Worm (Caenorhabditis elegans) whole organism, L4 larva: Measurements from ENCODE around the gene F49H12.2.

Experiments
- F26F4.8 ChIP-seq: fragments of 200-800 bp; sonication (Bioruptor generic); conservative IDR thresholded peaks from 2 replicates; pipeline ENCODE4 v1.3.6; 2022; ENCODE audit warnings: missing genetic modification characterization, missing compliant biosample characterization
- T20F7.1 ChIP-seq: fragments of 200-800 bp; sonication (Bioruptor generic); optimal IDR thresholded peaks from 2 replicates; lab custom pipeline; 2018; ENCODE audit warnings: mild to moderate bottlenecking, missing genetic modification characterization, missing compliant biosample characterization
- T26A8.4 ChIP-seq: fragments of 200-800 bp; sonication (Bioruptor generic); IDR thresholded peaks from 2 replicates; pipeline ENCODE4 v1.3.6; 2022; ENCODE audit warnings: missing genetic modification characterization, missing compliant biosample characterization
- Y48G9A.11 ChIP-seq: fragments of 200-800 bp; sonication (Bioruptor generic); IDR thresholded peaks from 2 replicates; pipeline ENCODE4 v1.3.6; 2022; ENCODE audit warnings: missing genetic modification reagents, missing genetic modification characterization, missing compliant biosample characterization
- Y5F2A.4 ChIP-seq: fragments of 200-800 bp; sonication (Bioruptor generic); optimal IDR thresholded peaks from 2 replicates; lab custom pipeline; 2018; ENCODE audit warnings: mild to moderate bottlenecking, missing genetic modification characterization, missing compliant biosample characterization
- aha-1 ChIP-seq: fragments of 150-350 bp; peaks from one replicate; lab custom pipeline; 2014; ENCODE audit warnings: missing biosample characterization, missing genetic modification characterization
- arid-1 ChIP-seq: fragments of 200-800 bp; sonication (Bioruptor generic); conservative IDR thresholded peaks from 2 replicates; pipeline ENCODE4 v1.3.6; 2022; ENCODE audit warnings: missing genetic modification reagents, missing genetic modification characterization, missing compliant biosample characterization
- daf-12 ChIP-seq: fragments of 150-350 bp; optimal IDR thresholded peaks from 2 replicates; lab custom pipeline; 2014; ENCODE audit warnings: missing biosample characterization, missing genetic modification reagents, missing genetic modification characterization
- daf-8 ChIP-seq: fragments of 200-800 bp; sonication (Bioruptor generic); IDR thresholded peaks from 2 replicates; pipeline ENCODE4 v1.3.6; 2022; ENCODE audit warnings: missing genetic modification characterization, missing compliant biosample characterization
- egl-27 ChIP-seq: sonication (generic microtip); optimal IDR thresholded peaks from 3 replicates; lab custom pipeline; 2017; ENCODE audit warnings: missing biosample characterization, missing genetic modification reagents, missing genetic modification characterization
- gei-8 ChIP-seq: fragments of 200-800 bp; sonication (Bioruptor generic); optimal IDR thresholded peaks from 2 replicates; lab custom pipeline; 2018; ENCODE audit warnings: mild to moderate bottlenecking, missing genetic modification characterization, missing compliant biosample characterization
- hlh-11 ChIP-seq: fragments of 200-800 bp; sonication (Bioruptor generic); optimal IDR thresholded peaks from 2 replicates; lab custom pipeline; 2018; ENCODE audit warnings: mild to moderate bottlenecking, missing genetic modification characterization, missing compliant biosample characterization
- hlh-30 ChIP-seq: sonication (generic microtip); optimal IDR thresholded peaks from 2 replicates; lab custom pipeline; 2017; ENCODE audit warnings: antibody characterized with exemption, mild to moderate bottlenecking, missing genetic modification characterization, missing compliant biosample characterization; ENCODE audit not compliant: insufficient read depth
- hmg-1.1 ChIP-seq: fragments of 200-800 bp; sonication (Bioruptor generic); IDR thresholded peaks from 2 replicates; pipeline ENCODE4 v1.3.6; 2022; ENCODE audit warnings: missing genetic modification reagents, missing genetic modification characterization, missing compliant biosample characterization
- lin-1 ChIP-seq: fragments of 200-800 bp; sonication (Bioruptor generic); IDR thresholded peaks from 2 replicates; pipeline ENCODE4 v1.3.6; 2022; ENCODE audit warnings: missing genetic modification reagents, missing genetic modification characterization, missing compliant biosample characterization
- lin-13 ChIP-seq: fragments of 150-350 bp; optimal IDR thresholded peaks from 2 replicates; lab custom pipeline; 2014; ENCODE audit warnings: missing biosample characterization, missing genetic modification reagents, missing genetic modification characterization
- madf-5 ChIP-seq, 2 experiments: fragments of 200-800 bp; sonication (Bioruptor generic); IDR thresholded peaks; 2 replicates each; pipeline ENCODE4 v1.3.6; 2022; ENCODE audit warnings: missing compliant biosample characterization in 2 of 2, missing genetic modification characterization in 2 of 2
- mdl-1 ChIP-seq, 2 experiments: fragments of 150-350 bp in 1 of 2; sonication (generic microtip) in 1 of 2; optimal IDR thresholded peaks; 2 replicates each; lab custom pipeline; 2014 to 2017; ENCODE audit warnings: missing biosample characterization in 2 of 2, missing genetic modification characterization in 2 of 2
- mes-2 ChIP-seq: sonication (generic microtip); optimal IDR thresholded peaks from 2 replicates; lab custom pipeline; 2016; ENCODE audit warnings: missing genotype, mild to moderate bottlenecking, missing genetic modification characterization, missing compliant biosample characterization; ENCODE audit not compliant: poor library complexity, severe bottlenecking
- mxl-2 ChIP-seq: fragments of 200-800 bp; sonication (Bioruptor generic); conservative IDR thresholded peaks from 2 replicates; pipeline ENCODE4 v1.3.6; 2022; ENCODE audit warnings: missing genetic modification reagents, missing genetic modification characterization, missing compliant biosample characterization
- mxl-3 ChIP-seq: fragments of 200-800 bp; sonication (Bioruptor generic); optimal IDR thresholded peaks from 2 replicates; lab custom pipeline; 2018; ENCODE audit warnings: mild to moderate bottlenecking, missing genetic modification characterization, missing compliant biosample characterization
- nhr-102 ChIP-seq: sonication (generic microtip); optimal IDR thresholded peaks from 2 replicates; lab custom pipeline; 2016; ENCODE audit warnings: mild to moderate bottlenecking, missing genetic modification characterization, moderate library complexity, missing compliant biosample characterization
- nhr-11 ChIP-seq: fragments of 150-350 bp; optimal IDR thresholded peaks from 2 replicates; lab custom pipeline; 2014; ENCODE audit warnings: missing biosample characterization, missing genetic modification characterization
- nhr-28 ChIP-seq: fragments of 150-350 bp; optimal IDR thresholded peaks from 2 replicates; lab custom pipeline; 2014; ENCODE audit warnings: missing biosample characterization, missing genetic modification characterization
- nhr-48 ChIP-seq: sonication (generic microtip); optimal IDR thresholded peaks from 2 replicates; lab custom pipeline; 2016; ENCODE audit warnings: mild to moderate bottlenecking, missing genetic modification characterization, missing compliant biosample characterization
- nhr-77 ChIP-seq: fragments of 150-350 bp; optimal IDR thresholded peaks from 2 replicates; lab custom pipeline; 2014; ENCODE audit warnings: missing biosample characterization, missing genetic modification characterization
- rbr-2 ChIP-seq: sonication (generic microtip); optimal IDR thresholded peaks from 2 replicates; lab custom pipeline; 2016; ENCODE audit warnings: missing genotype, missing genetic modification characterization, missing compliant biosample characterization
- saeg-2 ChIP-seq: fragments of 200-800 bp; sonication (Bioruptor generic); IDR thresholded peaks from 2 replicates; pipeline ENCODE4 v1.3.6; 2022; ENCODE audit warnings: missing genetic modification reagents, missing genetic modification characterization, missing compliant biosample characterization
- spr-1 ChIP-seq: sonication (generic microtip); optimal IDR thresholded peaks from 2 replicates; lab custom pipeline; 2016; ENCODE audit warnings: mild to moderate bottlenecking, missing genetic modification characterization, missing compliant biosample characterization
- spr-3 ChIP-seq: fragments of 200-800 bp; sonication (Bioruptor generic); optimal IDR thresholded peaks from 2 replicates; lab custom pipeline; 2018; ENCODE audit warnings: mild to moderate bottlenecking, missing genetic modification characterization, missing compliant biosample characterization
- unc-62 ChIP-seq, 3 experiments: fragments of 150-350 bp in 1 of 3; sonication (generic microtip); optimal IDR thresholded peaks in 2 of 3; peaks in 1 of 3; 1 replicate in 1 of 3; 2 replicates in 2 of 3; lab custom pipeline; 2014 to 2017; ENCODE audit warnings: missing biosample characterization in 3 of 3, missing genetic modification characterization in 3 of 3, missing genetic modification reagents in 3 of 3, missing genotype in 1 of 3
- vab-7 ChIP-seq: fragments of 200-800 bp; sonication (Bioruptor generic); IDR thresholded peaks from 2 replicates; pipeline ENCODE4 v1.3.6; 2022; ENCODE audit warnings: missing genetic modification reagents, missing genetic modification characterization, missing compliant biosample characterization

F49H12.2 gene

ce11 chrX:2113004-2113403, 27.9 kb downstream of the F49H12.2 start, which contains the start of gene bus-5:
Gene bus-5 (minus strand): TSS chrX:2113104.
- peak in 1 of 2 experiments; percentile 50 for TF ChIP-seq unc-62 (GFP tag; optimal IDR thresholded peaks at IDR 0.05 in 1 of 2; lab: Kevin White, UChicago)
- no peak for TF ChIP-seq unc-62 (tag; optimal IDR thresholded peaks at IDR 0.05; lab: Kevin White, UChicago)
- TF ChIP-seq saeg-2 (GFP tag; lab: Robert Waterston, UW): no peak

- no peak for TF ChIP-seq vab-7
- peak; percentile 83 for TF ChIP-seq aha-1
- no peak for TF ChIP-seq gei-8 (GFP tag; lab: Kevin White, UChicago)
- TF ChIP-seq spr-3 (GFP tag; lab: Kevin White, UChicago): no peak
- no peak for TF ChIP-seq egl-27
- no peak for TF ChIP-seq lin-1 (GFP tag; lab: Robert Waterston, UW)
These were observed 29.1 kb downstream of the F49H12.2 start for ce11 chrX:2114171-2114570.

ce11 chrX:2116304-2116867, 31.3 kb downstream of the F49H12.2 start:
- TF ChIP-seq T26A8.4 (GFP tag; lab: Robert Waterston, UW) (0 out of 2 replicates have a peak, but pooled peaks have one; percentile 35), daf-8 (GFP tag; lab: Robert Waterston, UW) (no peak), hlh-11 (tag; lab: Kevin White, UChicago) (peak; percentile 68), mdl-1 (tag; optimal IDR thresholded peaks at IDR 0.05; lab: Kevin White, UChicago) (peak; percentile 8 to 74), nhr-48 (tag; lab: Kevin White, UChicago) (peak; percentile 61), aha-1 (peak; percentile 82), mxl-3 (peak; percentile 34), spr-1 (peak; percentile 22), Y48G9A.11 (GFP tag; lab: Robert Waterston, UW) (no peak), Y5F2A.4 (no peak), hlh-30 (tag; lab: Kevin White, UChicago) (peak; percentile 63), nhr-28 (peak; percentile 17)

- TF ChIP-seq mes-2: no peak
- TF ChIP-seq aha-1: no peak
- no peak for TF ChIP-seq arid-1 (GFP tag; lab: Robert Waterston, UW)
- no peak for TF ChIP-seq egl-27
- no peak for TF ChIP-seq madf-5 (GFP tag; IDR thresholded peaks at IDR 0.05; lab: Robert Waterston, UW)
These were observed 33.1 kb downstream of the F49H12.2 start, which contains the start of gene swip-10 for ce11 chrX:2118162-2118561. Gene swip-10 (minus strand): TSS chrX:2118262.

- no peak for TF ChIP-seq mxl-2 (GFP tag; lab: Robert Waterston, UW)
These were observed 35.9 kb downstream of the F49H12.2 start, which contains the start of gene gpa-5 for ce11 chrX:2120961-2121360. Gene gpa-5 (minus strand): TSS chrX:2121061.

- TF ChIP-seq nhr-11 (no peak), rbr-2 (tag; lab: Kevin White, UChicago) (no peak), T20F7.1 (GFP tag; lab: Kevin White, UChicago) (no peak), daf-12 (tag; lab: Kevin White, UChicago) (no peak), hmg-1.1 (no peak), hlh-30 (tag; lab: Kevin White, UChicago) (no peak), nhr-102 (no peak), nhr-77 (tag; lab: Kevin White, UChicago) (no peak), lin-13 (GFP tag; lab: Kevin White, UChicago) (no peak), F26F4.8 (GFP tag; lab: Robert Waterston, UW) (no peak), unc-62 (GFP tag; optimal IDR thresholded peaks at IDR 0.05 in 1 of 2; lab: Kevin White, UChicago) (no peak), unc-62 (tag; optimal IDR thresholded peaks at IDR 0.05; lab: Kevin White, UChicago) (no peak)
These were observed 45.1 kb downstream of the F49H12.2 start, which contains the start of gene F53B1.8 for ce11 chrX:2130141-2130540. Gene F53B1.8 (minus strand): TSS chrX:2130241.
